Worm (Caenorhabditis elegans) whole organism, young adult: ENCODE measurements around the gene Y57G11A.5.

ENCODE experiments used
- ets-4 ChIP-seq: fragments of 200-800 bp; sonication (Bioruptor generic); optimal IDR thresholded peaks from 2 replicates; lab custom pipeline; 2018; ENCODE audit warnings: mild to moderate bottlenecking, missing genetic modification characterization, missing compliant biosample characterization
- lin-35 ChIP-seq, 3 experiments: fragments of 150-350 bp in 2 of 3; sonication (generic microtip) in 1 of 3; optimal IDR thresholded peaks; 2 replicates each; lab custom pipeline; 2014 to 2018; ENCODE audit warnings: missing biosample characterization in 3 of 3, missing genetic modification characterization in 3 of 3, missing genetic modification reagents in 3 of 3
- mxl-1 ChIP-seq: sonication (generic microtip); optimal IDR thresholded peaks from 2 replicates; lab custom pipeline; 2016; ENCODE audit warnings: missing genetic modification characterization, missing compliant biosample characterization
- rec-8 ChIP-seq, 2 experiments: sonication (generic microtip); optimal IDR thresholded peaks; 2 replicates each; lab custom pipeline; 2016; ENCODE audit warnings: mild to moderate bottlenecking in 2 of 2, missing genetic modification characterization in 2 of 2, missing genetic modification reagents in 2 of 2, missing genotype in 2 of 2, missing biosample characterization in 1 of 2, missing compliant biosample characterization in 1 of 2, moderate library complexity in 1 of 2
- sptf-2 ChIP-seq: fragments of 200-800 bp; sonication (Bioruptor generic); optimal IDR thresholded peaks from 2 replicates; lab custom pipeline; 2018; ENCODE audit warnings: mild to moderate bottlenecking, missing genetic modification characterization, missing compliant biosample characterization
- unc-62 ChIP-seq: fragments of 150-350 bp; optimal IDR thresholded peaks from 2 replicates; lab custom pipeline; 2014; ENCODE audit warnings: missing biosample characterization, missing genetic modification reagents, missing genetic modification characterization

DNA sequence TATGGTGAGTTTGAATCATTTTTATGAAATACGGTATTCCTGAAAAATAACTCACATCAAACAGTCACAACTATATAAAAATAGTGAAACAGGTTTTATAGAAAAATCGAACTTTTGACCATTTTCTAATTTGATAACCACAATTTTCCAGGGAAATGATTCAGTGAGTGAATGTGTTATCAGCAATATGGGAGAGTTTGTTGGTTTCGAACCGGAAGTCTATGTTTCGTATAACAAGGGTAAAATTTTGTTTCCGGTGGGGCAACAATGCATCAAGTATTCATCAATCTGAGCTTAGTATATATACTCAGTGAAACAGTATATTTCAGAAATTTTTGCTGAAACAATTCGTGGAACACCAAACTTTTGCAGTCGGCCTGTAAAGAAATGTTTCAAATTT, 28.9 kb downstream of the Y57G11A.5 start:
- TF ChIP-seq mxl-1 (tag; lab: Kevin White, UChicago): no peak
- no peak for TF ChIP-seq unc-62 (GFP tag; lab: Kevin White, UChicago)
- no peak for TF ChIP-seq rec-8 (tag; optimal IDR thresholded peaks at IDR 0.05; lab: Kevin White, UChicago)
- TF ChIP-seq ets-4: no peak
- TF ChIP-seq sptf-2 (GFP tag; lab: Kevin White, UChicago): no peak
- TF ChIP-seq lin-35 (GFP tag; optimal IDR thresholded peaks at IDR 0.05; lab: Kevin White, UChicago): no peak
